Fruit fly (Drosophila melanogaster): ENCODE results near the gene Traf6.

Traf6 gene

dm6 chrX:8198935-8199580, 41.9 kb upstream of the Traf6 start:
- TF ChIP-seq CG6808 (GFP tag; optimal IDR thresholded peaks at IDR 0.05): no peak
- TF ChIP-seq lz (GFP tag; optimal IDR thresholded peaks at IDR 0.05): no peak
- TF ChIP-seq eg (GFP tag; IDR thresholded peaks at IDR 0.05): 0 out of 3 replicates have a peak, but pooled peaks have one; percentile 22
- peak; percentile 56 for TF ChIP-seq vri (GFP tag; optimal IDR thresholded peaks at IDR 0.05)
- TF ChIP-seq fkh (GFP tag; optimal IDR thresholded peaks at IDR 0.05): peak; percentile 96
- TF ChIP-seq achi (GFP tag; optimal IDR thresholded peaks at IDR 0.05): no peak
- TF ChIP-seq net (GFP tag; optimal IDR thresholded peaks at IDR 0.05): no peak
- TF ChIP-seq CG6163 (GFP tag; IDR thresholded peaks at IDR 0.05): 0 out of 3 replicates have a peak, but pooled peaks have one; percentile 28
- TF ChIP-seq Eip75B (GFP tag; optimal IDR thresholded peaks at IDR 0.05): no peak

dm6 chrX:8196598-8197228, 39.5 kb upstream of the Traf6 start:
- TF ChIP-seq CG9139 (GFP tag; optimal IDR thresholded peaks at IDR 0.05): peak; percentile 35
- peak; percentile 70 for TF ChIP-seq pdm3 (GFP tag; optimal IDR thresholded peaks at IDR 0.05)
- TF ChIP-seq svp (GFP tag): peak; percentile 88
- TF ChIP-seq CG8319 (GFP tag; optimal IDR thresholded peaks at IDR 0.05): peak; percentile 44
- TF ChIP-seq CG3032 (tag; optimal IDR thresholded peaks at IDR 0.05): peak; percentile 61
- TF ChIP-seq CG8632 (GFP tag; optimal IDR thresholded peaks at IDR 0.05): peak; percentile 53
- peak; percentile 56 for TF ChIP-seq CG6854 (GFP tag; optimal IDR thresholded peaks at IDR 0.05)
- peak; percentile 82 for TF ChIP-seq CG8119 (GFP tag; IDR thresholded peaks at IDR 0.05)
- peak; percentile 70 for TF ChIP-seq achi (GFP tag; optimal IDR thresholded peaks at IDR 0.05)
- peak; percentile 82 for TF ChIP-seq CG15336 (GFP tag; IDR thresholded peaks at IDR 0.05)
- peak; percentile 69 for TF ChIP-seq Gug (GFP tag; IDR thresholded peaks at IDR 0.05)
- TF ChIP-seq topi (GFP tag; optimal IDR thresholded peaks at IDR 0.05): peak; percentile 78
- TF ChIP-seq dac (GFP tag; optimal IDR thresholded peaks at IDR 0.05): peak; percentile 31
- TF ChIP-seq Eip78C (GFP tag): peak; percentile 93
- TF ChIP-seq fd85E (GFP tag; optimal IDR thresholded peaks at IDR 0.05): no peak
- TF ChIP-seq salr (GFP tag; optimal IDR thresholded peaks at IDR 0.05): peak; percentile 26 to 39
- TF ChIP-seq acj6 (GFP tag; optimal IDR thresholded peaks at IDR 0.05): peak; percentile 70
- peak; percentile 79 for TF ChIP-seq Eip75B (GFP tag; optimal IDR thresholded peaks at IDR 0.05)
- TF ChIP-seq CG4318 (GFP tag; optimal IDR thresholded peaks at IDR 0.05): peak; percentile 41
- TF ChIP-seq Hr39 (GFP tag; optimal IDR thresholded peaks at IDR 0.05): peak; percentile 76
- TF ChIP-seq CG6163 (GFP tag; IDR thresholded peaks at IDR 0.05): peak; percentile 91
- TF ChIP-seq Hr4 (GFP tag; optimal IDR thresholded peaks at IDR 0.05): peak; percentile 59
- TF ChIP-seq CG34406 (GFP tag; optimal IDR thresholded peaks at IDR 0.05): peak; percentile 62
- TF ChIP-seq Hr38 (GFP tag; optimal IDR thresholded peaks at IDR 0.05): no peak
- peak; percentile 7 for TF ChIP-seq CG16779 (tag; optimal IDR thresholded peaks at IDR 0.05)
- peak; percentile 65 for TF ChIP-seq CG11762 (GFP tag; optimal IDR thresholded peaks at IDR 0.05; ENCODE audit: insufficient read depth)
- TF ChIP-seq Blimp-1 (GFP tag; optimal IDR thresholded peaks at IDR 0.05): peak; percentile 26
- peak; percentile 82 for TF ChIP-seq CG3919 (GFP tag; optimal IDR thresholded peaks at IDR 0.05)
- TF ChIP-seq CG11902 (GFP tag; optimal IDR thresholded peaks at IDR 0.05): peak; percentile 60
- TF ChIP-seq eg (GFP tag; IDR thresholded peaks at IDR 0.05): peak; percentile 85
- TF ChIP-seq ss (GFP tag; optimal IDR thresholded peaks at IDR 0.05): peak; percentile 36 to 39
- peak; percentile 61 for TF ChIP-seq CG7368 (GFP tag; optimal IDR thresholded peaks at IDR 0.05)
- TF ChIP-seq Sox14 (GFP tag; optimal IDR thresholded peaks at IDR 0.05): peak; percentile 76
- TF ChIP-seq CG6276 (GFP tag; optimal IDR thresholded peaks at IDR 0.05): peak; percentile 38
- TF ChIP-seq CG10631 (GFP tag; optimal IDR thresholded peaks at IDR 0.05): peak; percentile 69
- peak; percentile 70 for TF ChIP-seq lz (GFP tag; optimal IDR thresholded peaks at IDR 0.05)
- peak; percentile 68 for TF ChIP-seq CG1621 (tag; optimal IDR thresholded peaks at IDR 0.05)
- peak; percentile 73 for TF ChIP-seq cyc (GFP tag; optimal IDR thresholded peaks at IDR 0.05)
- peak; percentile 43 for TF ChIP-seq Eip93F (GFP tag; optimal IDR thresholded peaks at IDR 0.05)
- peak; percentile 69 for TF ChIP-seq CG32006 (GFP tag; optimal IDR thresholded peaks at IDR 0.05)
- TF ChIP-seq spab (GFP tag; optimal IDR thresholded peaks at IDR 0.05): peak; percentile 34
- TF ChIP-seq Sox102F (GFP tag; optimal IDR thresholded peaks at IDR 0.05): peak; percentile 65
- TF ChIP-seq OdsH (GFP tag; optimal IDR thresholded peaks at IDR 0.05): peak; percentile 66
- peak; percentile 29 for TF ChIP-seq CG6808 (GFP tag; optimal IDR thresholded peaks at IDR 0.05)
